Fruit fly (Drosophila melanogaster) whole organism, embryonic: ENCODE measurements around the gene CG42445.

ENCODE experiments used
- B-H2 ChIP-seq: fragments of 200-800 bp; sonication (Bioruptor generic); optimal IDR thresholded peaks from 2 replicates; lab custom pipeline; 2018; ENCODE audit warnings: missing biosample characterization, mild to moderate bottlenecking, missing genetic modification characterization
- Blimp-1 ChIP-seq: fragments of 200-800 bp; sonication (Bioruptor generic); optimal IDR thresholded peaks from 3 replicates; lab custom pipeline; 2018; ENCODE audit warnings: missing biosample characterization, missing genetic modification characterization, mild to moderate bottlenecking, moderate library complexity, missing genetic modification reagents
- Bteb2 ChIP-seq: fragments of 200-800 bp; sonication (Bioruptor generic); optimal IDR thresholded peaks from 2 replicates; lab custom pipeline; 2016; ENCODE audit warnings: missing biosample characterization, missing genetic modification characterization
- CG1024 ChIP-seq: fragments of 200-800 bp; sonication (Bioruptor generic); IDR thresholded peaks from 2 replicates; pipeline ENCODE4 v1.3.6; 2022; ENCODE audit warnings: missing biosample characterization, missing genetic modification characterization
- CG10321 ChIP-seq: fragments of 200-800 bp; sonication (Bioruptor generic); IDR thresholded peaks from 2 replicates; pipeline ENCODE4 v1.3.6; 2022; ENCODE audit warnings: missing biosample characterization, missing genetic modification characterization
- CG10462 ChIP-seq: fragments of 200-800 bp; sonication (Bioruptor generic); optimal IDR thresholded peaks from 2 replicates; lab custom pipeline; 2016; ENCODE audit warnings: missing biosample characterization, missing genetic modification characterization
- CG10654 ChIP-seq: fragments of 200-800 bp; sonication (Bioruptor generic); optimal IDR thresholded peaks from 2 replicates; lab custom pipeline; 2016; ENCODE audit warnings: missing biosample characterization, missing genetic modification characterization
- CG12155 ChIP-seq: fragments of 200-800 bp; sonication (Bioruptor generic); optimal IDR thresholded peaks from 3 replicates; lab custom pipeline; 2016; ENCODE audit warnings: missing biosample characterization, missing genetic modification characterization
- CG12219 ChIP-seq: fragments of 200-800 bp; sonication (Bioruptor generic); optimal IDR thresholded peaks from 3 replicates; lab custom pipeline; 2018; ENCODE audit warnings: missing biosample characterization, mild to moderate bottlenecking, missing genetic modification characterization
- CG12236 ChIP-seq: fragments of 200-800 bp; sonication (Bioruptor generic); optimal IDR thresholded peaks from 2 replicates; lab custom pipeline; 2016; ENCODE audit warnings: missing biosample characterization, missing genetic modification characterization
- CG13287 ChIP-seq: fragments of 200-800 bp; sonication (Bioruptor generic); IDR thresholded peaks from 2 replicates; pipeline ENCODE4 v1.3.6; 2022; ENCODE audit warnings: missing biosample characterization, missing genetic modification characterization; ENCODE audit not compliant: partially characterized antibody
- CG2129 ChIP-seq: fragments of 200-800 bp; sonication (Bioruptor generic); IDR thresholded peaks from 2 replicates; pipeline ENCODE4 v1.3.6; 2022; ENCODE audit warnings: missing biosample characterization, missing genetic modification characterization; ENCODE audit not compliant: partially characterized antibody
- CG3065 ChIP-seq: fragments of 200-800 bp; sonication (Bioruptor generic); optimal IDR thresholded peaks from 2 replicates; lab custom pipeline; 2016; ENCODE audit warnings: missing biosample characterization, missing genetic modification characterization
- CG34224 ChIP-seq: fragments of 200-800 bp; sonication (Bioruptor generic); IDR thresholded peaks from 3 replicates; pipeline ENCODE4 v1.3.6; 2022; ENCODE audit warnings: missing biosample characterization, missing genetic modification characterization; ENCODE audit not compliant: partially characterized antibody
- CG4820 ChIP-seq: fragments of 200-800 bp; sonication (Bioruptor generic); optimal IDR thresholded peaks from 3 replicates; lab custom pipeline; 2016; ENCODE audit warnings: missing biosample characterization, missing genetic modification characterization
- CG4854 ChIP-seq: fragments of 200-800 bp; sonication (Bioruptor generic); optimal IDR thresholded peaks from 2 replicates; lab custom pipeline; 2016; ENCODE audit warnings: missing biosample characterization, missing genetic modification characterization, inconsistent platforms
- CG5180 ChIP-seq: fragments of 200-800 bp; sonication (Bioruptor generic); optimal IDR thresholded peaks from 3 replicates; lab custom pipeline; 2017; ENCODE audit warnings: missing biosample characterization, missing genetic modification characterization, mild to moderate bottlenecking, moderate library complexity, missing genetic modification reagents
- CG6254 ChIP-seq: fragments of 200-800 bp; sonication (Bioruptor generic); optimal IDR thresholded peaks from 3 replicates; lab custom pipeline; 2017; ENCODE audit warnings: mild to moderate bottlenecking, missing biosample characterization, missing genetic modification reagents, missing genetic modification characterization
- CG6683 ChIP-seq: fragments of 200-800 bp; sonication (Bioruptor generic); optimal IDR thresholded peaks from 2 replicates; lab custom pipeline; 2017; ENCODE audit warnings: missing biosample characterization, mild to moderate bottlenecking, missing genetic modification characterization, missing genetic modification reagents
- CG6791 ChIP-seq: fragments of 200-800 bp; sonication (Bioruptor generic); IDR thresholded peaks from 3 replicates; pipeline ENCODE4 v1.3.6; 2022; ENCODE audit warnings: missing biosample characterization, missing genetic modification characterization; ENCODE audit not compliant: partially characterized antibody
- CG7987 ChIP-seq: fragments of 200-800 bp; sonication (Bioruptor generic); optimal IDR thresholded peaks from 2 replicates; lab custom pipeline; 2018; ENCODE audit warnings: missing biosample characterization, mild to moderate bottlenecking, missing genetic modification characterization, moderate library complexity
- CG8089 ChIP-seq: fragments of 200-800 bp; sonication (Bioruptor generic); optimal IDR thresholded peaks from 3 replicates; lab custom pipeline; 2016; ENCODE audit warnings: missing biosample characterization, missing genetic modification characterization
- CG8290 ChIP-seq, 3 experiments: fragments of 200-800 bp; sonication (Bioruptor generic); optimal IDR thresholded peaks; 2 replicates each; lab custom pipeline; 2016 to 2019; ENCODE audit warnings: missing biosample characterization in 3 of 3, missing genetic modification characterization in 3 of 3, mild to moderate bottlenecking in 2 of 3, moderate library complexity in 1 of 3
- CG9876 ChIP-seq: fragments of 200-800 bp; sonication (Bioruptor generic); optimal IDR thresholded peaks from 2 replicates; lab custom pipeline; 2016; ENCODE audit warnings: missing biosample characterization, missing genetic modification characterization
- Camta ChIP-seq: fragments of 200-800 bp; sonication (Bioruptor generic); optimal IDR thresholded peaks from 2 replicates; lab custom pipeline; 2016; ENCODE audit warnings: missing biosample characterization, missing genetic modification characterization
- Fer2 ChIP-seq: fragments of 200-800 bp; sonication (Bioruptor generic); optimal IDR thresholded peaks from 2 replicates; lab custom pipeline; 2018; ENCODE audit warnings: missing biosample characterization, mild to moderate bottlenecking, missing genetic modification characterization, moderate library complexity
- MBD-R2 ChIP-seq: fragments of 200-800 bp; sonication (Bioruptor generic); IDR thresholded peaks from 2 replicates; pipeline ENCODE4 v1.3.6; 2022; ENCODE audit warnings: missing biosample characterization, missing genetic modification characterization
- Nf-YB ChIP-seq: fragments of 200-800 bp; sonication (Bioruptor generic); optimal IDR thresholded peaks from 3 replicates; lab custom pipeline; 2019; ENCODE audit warnings: missing biosample characterization, mild to moderate bottlenecking, missing genetic modification characterization, moderate library complexity
- Nf-YC ChIP-seq: fragments of 200-800 bp; optimal IDR thresholded peaks from 3 replicates; lab custom pipeline; 2019; ENCODE audit warnings: missing biosample characterization, mild to moderate bottlenecking, missing genetic modification characterization, moderate library complexity
- Sox100B ChIP-seq: fragments of 200-800 bp; sonication (Bioruptor generic); optimal IDR thresholded peaks from 3 replicates; lab custom pipeline; 2018; ENCODE audit warnings: missing biosample characterization, mild to moderate bottlenecking, missing genetic modification characterization
- Sox102F ChIP-seq: fragments of 200-800 bp; sonication (Bioruptor generic); optimal IDR thresholded peaks from 2 replicates; lab custom pipeline; 2018; ENCODE audit warnings: missing biosample characterization, mild to moderate bottlenecking, missing genetic modification characterization, moderate library complexity
- bowl ChIP-seq: fragments of 200-800 bp; sonication (Bioruptor generic); IDR thresholded peaks from 2 replicates; pipeline ENCODE4 v1.3.6; 2022; ENCODE audit warnings: missing biosample characterization, missing genetic modification characterization
- cas ChIP-seq: fragments of 200-800 bp; sonication (Bioruptor generic); IDR thresholded peaks from 2 replicates; pipeline ENCODE4 v1.3.6; 2022; ENCODE audit warnings: missing biosample characterization, missing genetic modification characterization
- crc ChIP-seq: fragments of 200-800 bp; sonication (Bioruptor generic); optimal IDR thresholded peaks from 2 replicates; lab custom pipeline; 2016; ENCODE audit warnings: missing biosample characterization, missing genetic modification characterization
- crp ChIP-seq, 2 experiments: fragments of 200-800 bp; sonication (Bioruptor generic); optimal IDR thresholded peaks; 2 replicates in 1 of 2; 3 replicates in 1 of 2; lab custom pipeline; 2017; ENCODE audit warnings: missing biosample characterization in 2 of 2, missing genetic modification characterization in 2 of 2, mild to moderate bottlenecking in 1 of 2, moderate library complexity in 1 of 2
- da ChIP-seq: fragments of 200-800 bp; sonication (Bioruptor generic); optimal IDR thresholded peaks from 2 replicates; lab custom pipeline; 2016; ENCODE audit warnings: missing biosample characterization, missing genetic modification characterization
- esg ChIP-seq: fragments of 200-800 bp; sonication (Bioruptor generic); conservative IDR thresholded peaks from 2 replicates; pipeline ENCODE4 v1.3.6; 2022; ENCODE audit warnings: missing biosample characterization, missing genetic modification characterization
- eyg ChIP-seq: fragments of 200-800 bp; sonication (Bioruptor generic); optimal IDR thresholded peaks from 3 replicates; lab custom pipeline; 2016; ENCODE audit warnings: missing biosample characterization, missing genetic modification characterization
- fd3F ChIP-seq: fragments of 200-800 bp; sonication (Bioruptor generic); optimal IDR thresholded peaks from 2 replicates; lab custom pipeline; 2018; ENCODE audit warnings: missing biosample characterization, mild to moderate bottlenecking, missing genetic modification characterization, moderate library complexity
- gsb ChIP-seq: fragments of 200-800 bp; sonication (Bioruptor generic); IDR thresholded peaks from 2 replicates; pipeline ENCODE4 v1.3.6; 2022; ENCODE audit warnings: missing biosample characterization, missing genetic modification characterization
- h ChIP-seq: fragments of >200 bp; optimal IDR thresholded peaks from 2 replicates; lab custom pipeline; 2017
- kah ChIP-seq: fragments of 200-800 bp; sonication (Bioruptor generic); optimal IDR thresholded peaks from 2 replicates; lab custom pipeline; 2018; ENCODE audit warnings: missing biosample characterization, mild to moderate bottlenecking, missing genetic modification characterization
- lmd ChIP-seq: fragments of 200-800 bp; sonication (Bioruptor generic); IDR thresholded peaks from 2 replicates; pipeline ENCODE4 v1.3.6; 2022; ENCODE audit warnings: missing biosample characterization, missing genetic modification characterization
- nerfin-1 ChIP-seq: fragments of 200-800 bp; sonication (Bioruptor generic); optimal IDR thresholded peaks from 3 replicates; lab custom pipeline; 2019; ENCODE audit warnings: missing biosample characterization, mild to moderate bottlenecking, missing genetic modification characterization, moderate library complexity
- pfk ChIP-seq: fragments of 200-800 bp; sonication (Bioruptor generic); optimal IDR thresholded peaks from 2 replicates; lab custom pipeline; 2018; ENCODE audit warnings: missing biosample characterization, mild to moderate bottlenecking, missing genetic modification characterization, moderate library complexity
- sc ChIP-seq, 3 experiments: fragments of >200 bp in 2 of 3; fragments of 200-800 bp in 1 of 3; sonication (Bioruptor generic) in 1 of 3; optimal IDR thresholded peaks; 2 replicates in 2 of 3; 3 replicates in 1 of 3; lab custom pipeline; 2017; ENCODE audit warnings: mild to moderate bottlenecking in 1 of 3, missing biosample characterization in 1 of 3, missing genetic modification characterization in 1 of 3, missing genetic modification reagents in 1 of 3
- sqz ChIP-seq: fragments of 200-800 bp; sonication (Bioruptor generic); optimal IDR thresholded peaks from 3 replicates; lab custom pipeline; 2018; ENCODE audit warnings: missing biosample characterization, mild to moderate bottlenecking, missing genetic modification characterization
- zen ChIP-seq: fragments of 200-800 bp; sonication (Bioruptor generic); optimal IDR thresholded peaks from 3 replicates; lab custom pipeline; 2018; ENCODE audit warnings: missing biosample characterization, mild to moderate bottlenecking, missing genetic modification characterization, moderate library complexity

The CG42445 gene

DNA sequence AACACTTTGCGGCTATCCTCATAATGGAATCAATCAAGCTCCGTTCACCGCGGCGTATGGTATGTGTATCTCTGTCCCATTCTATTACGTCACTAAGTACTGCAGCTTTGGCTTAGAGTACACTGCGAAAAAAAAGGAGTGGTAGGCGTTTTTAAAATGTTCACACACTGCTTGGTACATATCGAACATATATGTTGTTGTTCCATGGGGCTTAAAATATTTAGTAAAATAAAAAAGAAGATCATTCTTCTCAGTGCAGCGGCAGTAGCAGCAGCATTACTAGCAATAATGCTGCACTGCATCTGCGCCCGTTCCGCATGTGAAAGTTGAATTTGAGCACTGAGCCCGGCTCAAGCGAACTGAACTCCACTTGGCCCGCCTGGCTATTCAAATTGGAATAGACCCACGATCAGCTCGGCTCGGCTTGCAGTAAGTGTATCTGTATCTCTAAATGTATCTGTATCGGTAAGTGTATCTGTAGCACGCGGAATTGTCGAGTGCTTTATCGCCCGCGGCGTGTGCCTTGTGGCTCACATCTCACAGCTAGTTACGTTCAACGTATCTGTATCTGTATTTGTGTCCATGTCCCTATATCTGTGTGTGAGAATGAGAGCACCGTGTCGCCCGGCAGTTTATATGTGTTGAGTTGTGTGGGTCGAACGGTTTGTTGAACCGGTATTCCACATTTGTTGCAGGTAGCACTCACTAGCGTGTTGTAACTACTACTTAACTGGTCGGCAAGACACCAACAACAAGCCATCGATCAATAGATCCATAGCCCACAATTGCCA, 5.3 kb downstream of the CG42445 start (continued):
- TF ChIP-seq CG3065 (GFP tag; lab: Kevin White, UChicago) (no peak), CG13287 (GFP tag; lab: Robert Waterston, UW) (no peak), CG4854 (GFP tag; lab: Kevin White, UChicago) (peak; percentile 3), CG10321 (GFP tag; lab: Robert Waterston, UW) (no peak), sc (optimal IDR thresholded peaks at IDR 0.05; lab: Kevin White, UChicago) (no peak), sc (GFP tag; optimal IDR thresholded peaks at IDR 0.05; lab: Kevin White, UChicago) (peak; percentile 1), CG7987 (GFP tag; lab: Kevin White, UChicago) (no peak), Bteb2 (no peak), B-H2 (GFP tag; lab: Kevin White, UChicago) (no peak), CG6254 (GFP tag; lab: Kevin White, UChicago) (peak; percentile 16), CG9876 (GFP tag; lab: Kevin White, UChicago) (no peak), CG34224 (GFP tag; lab: Robert Waterston, UW) (no peak), nerfin-1 (tag; lab: Kevin White, UChicago) (peak; percentile 20), CG6791 (GFP tag; lab: Robert Waterston, UW) (no peak), CG6683 (GFP tag; lab: Kevin White, UChicago) (no peak), Fer2 (tag; lab: Kevin White, UChicago) (no peak), CG12219 (GFP tag; lab: Kevin White, UChicago) (peak; percentile 30), Sox100B (GFP tag; lab: Kevin White, UChicago) (peak; percentile 60), h (no peak), bowl (GFP tag; lab: Robert Waterston, UW) (no peak; the same call in 1 of the 2 replicates), CG10462 (GFP tag; lab: Kevin White, UChicago) (peak; percentile 19), crp (GFP tag; optimal IDR thresholded peaks at IDR 0.05; lab: Kevin White, UChicago) (peak in 1 of 2 experiments; percentile 3), cas (GFP tag; lab: Robert Waterston, UW) (no peak), kah (GFP tag; lab: Kevin White, UChicago) (peak; percentile 46), CG1024 (peak; percentile 51; the same call in 1 of the 2 replicates), Nf-YC (tag; lab: Kevin White, UChicago) (no peak), pfk (no peak), Blimp-1 (GFP tag; lab: Kevin White, UChicago) (peak; percentile 65), sqz (GFP tag; lab: Kevin White, UChicago) (peak; percentile 27), crc (GFP tag; lab: Kevin White, UChicago) (no peak), CG12236 (GFP tag; lab: Kevin White, UChicago) (peak; percentile 28), esg (peak; percentile 54; the same call in 1 of the 2 replicates), Nf-YB (GFP tag; lab: Kevin White, UChicago) (no peak), zen (no peak), MBD-R2 (no peak), CG8089 (GFP tag; lab: Kevin White, UChicago) (peak; percentile 22), CG10654 (GFP tag; lab: Kevin White, UChicago) (peak; percentile 45), CG12155 (GFP tag; lab: Kevin White, UChicago) (no peak), Sox102F (GFP tag; lab: Kevin White, UChicago) (peak; percentile 84), fd3F (GFP tag; lab: Kevin White, UChicago) (no peak), CG2129 (GFP tag; lab: Robert Waterston, UW) (no peak), eyg (no peak), da (GFP tag; lab: Kevin White, UChicago) (no peak), CG8290 (GFP tag; optimal IDR thresholded peaks at IDR 0.05; lab: Kevin White, UChicago) (no peak), CG8290 (tag; optimal IDR thresholded peaks at IDR 0.05; lab: Kevin White, UChicago) (no peak), gsb (GFP tag; lab: Robert Waterston, UW) (no peak), CG4820 (peak; percentile 56), CG5180 (GFP tag; lab: Kevin White, UChicago) (peak; percentile 49), Camta (GFP tag; lab: Kevin White, UChicago) (peak; percentile 26), lmd (GFP tag; lab: Robert Waterston, UW) (peak; percentile 59)
